Worm (Caenorhabditis elegans) whole organism, L3 larva: ENCODE data around the gene slc-36.1.

Experiments used
- R02D3.7 ChIP-seq: fragments of 150-350 bp; optimal IDR thresholded peaks from 2 replicates; lab custom pipeline; 2014; ENCODE audit warnings: missing biosample characterization, missing genetic modification characterization
- aly-2 ChIP-seq: fragments of 150-350 bp; optimal IDR thresholded peaks from 2 replicates; lab custom pipeline; 2014; ENCODE audit warnings: missing biosample characterization, missing genetic modification characterization
- ceh-16 ChIP-seq: sonication (generic microtip); optimal IDR thresholded peaks from 2 replicates; lab custom pipeline; 2017; ENCODE audit warnings: missing biosample characterization, missing genetic modification characterization
- ceh-28 ChIP-seq: fragments of 150-350 bp; optimal IDR thresholded peaks from 2 replicates; lab custom pipeline; 2014; ENCODE audit warnings: missing biosample characterization, missing genetic modification reagents, missing genetic modification characterization
- ceh-82 ChIP-seq: fragments of 150-350 bp; optimal IDR thresholded peaks from 2 replicates; lab custom pipeline; 2014; ENCODE audit warnings: missing biosample characterization, missing genetic modification characterization
- ceh-9 ChIP-seq: sonication (generic microtip); optimal IDR thresholded peaks from 2 replicates; lab custom pipeline; 2018; ENCODE audit warnings: missing biosample characterization, missing genetic modification characterization
- daf-12 ChIP-seq: fragments of 150-350 bp; optimal IDR thresholded peaks from 2 replicates; lab custom pipeline; 2014; ENCODE audit warnings: missing biosample characterization, missing genetic modification reagents, missing genetic modification characterization
- egl-27 ChIP-seq: sonication (generic microtip); optimal IDR thresholded peaks from 4 replicates; lab custom pipeline; 2017; ENCODE audit warnings: missing biosample characterization, missing genetic modification reagents, missing genetic modification characterization
- egl-5 ChIP-seq: fragments of 150-350 bp; optimal IDR thresholded peaks from 2 replicates; lab custom pipeline; 2017; ENCODE audit warnings: missing biosample characterization, missing genetic modification reagents, missing genetic modification characterization, inconsistent platforms
- elt-2 ChIP-seq: sonication (generic microtip); optimal IDR thresholded peaks from 2 replicates; lab custom pipeline; 2016; ENCODE audit warnings: missing genetic modification reagents, mild to moderate bottlenecking, missing genetic modification characterization, missing compliant biosample characterization
- elt-3 ChIP-seq, 3 experiments: fragments of 150-350 bp in 1 of 3; sonication (generic microtip) in 2 of 3; optimal IDR thresholded peaks; 2 replicates in 2 of 3; 4 replicates in 1 of 3; lab custom pipeline; 2014 to 2017; ENCODE audit warnings: missing biosample characterization in 3 of 3, missing genetic modification characterization in 3 of 3
- fkh-2 ChIP-seq: fragments of 150-350 bp; optimal IDR thresholded peaks from 2 replicates; lab custom pipeline; 2014; ENCODE audit warnings: missing biosample characterization, missing genetic modification reagents, missing genetic modification characterization
- hmg-11 ChIP-seq: sonication (generic microtip); optimal IDR thresholded peaks from 2 replicates; lab custom pipeline; 2016; ENCODE audit warnings: missing genetic modification characterization, missing compliant biosample characterization
- jun-1 ChIP-seq: fragments of 150-350 bp; optimal IDR thresholded peaks from 2 replicates; lab custom pipeline; 2014; ENCODE audit warnings: missing biosample characterization, missing genetic modification reagents, missing genetic modification characterization
- lin-15B ChIP-seq: fragments of 150-350 bp; optimal IDR thresholded peaks from 2 replicates; lab custom pipeline; 2014; ENCODE audit warnings: missing biosample characterization, missing genetic modification characterization
- mdl-1 ChIP-seq: fragments of 150-350 bp; optimal IDR thresholded peaks from 2 replicates; lab custom pipeline; 2014; ENCODE audit warnings: missing biosample characterization, missing genetic modification characterization
- mml-1 ChIP-seq: fragments of 150-350 bp; sonication (generic microtip); optimal IDR thresholded peaks from 3 replicates; lab custom pipeline; 2014; ENCODE audit warnings: missing biosample characterization, missing genetic modification characterization
- nfya-1 ChIP-seq: sonication (generic microtip); optimal IDR thresholded peaks from 2 replicates; lab custom pipeline; 2017; ENCODE audit warnings: missing genetic modification characterization, mild to moderate bottlenecking, missing compliant biosample characterization, antibody characterized with exemption, moderate library complexity; ENCODE audit not compliant: insufficient read depth
- nhr-11 ChIP-seq: fragments of 150-350 bp; optimal IDR thresholded peaks from 2 replicates; lab custom pipeline; 2014; ENCODE audit warnings: missing biosample characterization, missing genetic modification characterization
- nhr-12 ChIP-seq: fragments of 150-350 bp; optimal IDR thresholded peaks from 2 replicates; lab custom pipeline; 2014; ENCODE audit warnings: missing biosample characterization, missing genetic modification characterization
- nhr-23 ChIP-seq: fragments of 150-350 bp; optimal IDR thresholded peaks from 2 replicates; lab custom pipeline; 2014; ENCODE audit warnings: missing biosample characterization, missing genetic modification reagents, missing genetic modification characterization
- nhr-28 ChIP-seq: fragments of 150-350 bp; optimal IDR thresholded peaks from 2 replicates; lab custom pipeline; 2014; ENCODE audit warnings: missing biosample characterization, missing genetic modification characterization
- nhr-43 ChIP-seq: sonication (generic microtip); optimal IDR thresholded peaks from 2 replicates; lab custom pipeline; 2016; ENCODE audit warnings: mild to moderate bottlenecking, missing genetic modification characterization, missing compliant biosample characterization; ENCODE audit not compliant: poor library complexity, severe bottlenecking
- nhr-67 ChIP-seq: fragments of 150-350 bp; optimal IDR thresholded peaks from 2 replicates; lab custom pipeline; 2014; ENCODE audit warnings: missing biosample characterization, missing genetic modification characterization
- nhr-76 ChIP-seq: fragments of 150-350 bp; sonication (generic microtip); optimal IDR thresholded peaks from 5 replicates; lab custom pipeline; 2014; ENCODE audit warnings: missing biosample characterization, missing genetic modification characterization
- pha-4 ChIP-seq: fragments of 150-350 bp; optimal IDR thresholded peaks from 2 replicates; lab custom pipeline; 2014; ENCODE audit warnings: missing biosample characterization, missing genetic modification reagents, missing genetic modification characterization
- pqm-1 ChIP-seq: fragments of 150-350 bp; optimal IDR thresholded peaks from 2 replicates; lab custom pipeline; 2017; ENCODE audit warnings: missing biosample characterization, missing genetic modification characterization, inconsistent platforms
- sea-2 ChIP-seq: fragments of 150-350 bp; sonication (generic microtip); optimal IDR thresholded peaks from 4 replicates; lab custom pipeline; 2014; ENCODE audit warnings: missing biosample characterization, missing genetic modification reagents, missing genetic modification characterization
- snpc-4 ChIP-seq: fragments of 150-350 bp; optimal IDR thresholded peaks from 2 replicates; lab custom pipeline; 2014; ENCODE audit warnings: missing biosample characterization, missing genetic modification characterization
- tbx-2 ChIP-seq: sonication (generic microtip); optimal IDR thresholded peaks from 2 replicates; lab custom pipeline; 2016; ENCODE audit warnings: mild to moderate bottlenecking, missing genetic modification characterization, missing compliant biosample characterization
- unc-39 ChIP-seq: sonication (generic microtip); optimal IDR thresholded peaks from 4 replicates; lab custom pipeline; 2017; ENCODE audit warnings: missing biosample characterization, missing genetic modification characterization
- ztf-11 ChIP-seq: fragments of 150-350 bp; optimal IDR thresholded peaks from 2 replicates; lab custom pipeline; 2014; ENCODE audit warnings: missing biosample characterization, missing genetic modification characterization
- ztf-4 ChIP-seq: fragments of 150-350 bp; optimal IDR thresholded peaks from 2 replicates; lab custom pipeline; 2014; ENCODE audit warnings: missing biosample characterization, missing genetic modification characterization

Gene slc-36.1

ce11 chrIII:13339672-13340071, 32.4 kb downstream of the slc-36.1 start, which contains the start of gene F53A2.3:
TSS of gene F53A2.3 (minus strand) at chrIII:13339772.
- TF ChIP-seq daf-12 (no peak), snpc-4 (tag; lab: Kevin White, UChicago) (no peak), ceh-28 (tag; lab: Kevin White, UChicago) (no peak), pqm-1 (tag; lab: Kevin White, UChicago) (no peak)

- TF ChIP-seq lin-15B (tag; lab: Kevin White, UChicago) (peak; percentile 9), mml-1 (no peak), pha-4 (tag; lab: Kevin White, UChicago) (no peak), elt-3 (tag; optimal IDR thresholded peaks at IDR 0.05; lab: Kevin White, UChicago) (no peak), nhr-12 (tag; lab: Kevin White, UChicago) (no peak), jun-1 (no peak), ceh-16 (tag; lab: Kevin White, UChicago) (no peak), ceh-9 (tag; lab: Kevin White, UChicago) (no peak), sea-2 (GFP tag; lab: Kevin White, UChicago) (no peak), nfya-1 (tag; lab: Kevin White, UChicago) (peak; percentile 42), nhr-23 (tag; lab: Kevin White, UChicago) (no peak), ceh-28 (tag; lab: Kevin White, UChicago) (no peak), hmg-11 (peak; percentile 23), elt-2 (tag; lab: Kevin White, UChicago) (peak; percentile 10)
These were observed 33.4 kb downstream of the slc-36.1 start for ce11 chrIII:13340504-13341274.

- TF ChIP-seq pqm-1 (tag; lab: Kevin White, UChicago) (no peak), ceh-16 (tag; lab: Kevin White, UChicago) (no peak), egl-5 (tag; lab: Kevin White, UChicago) (no peak), ztf-11 (tag; lab: Kevin White, UChicago) (no peak), mml-1 (no peak), fkh-2 (tag; lab: Kevin White, UChicago) (no peak), egl-27 (tag; lab: Kevin White, UChicago) (no peak), ceh-82 (tag; lab: Kevin White, UChicago) (no peak), nhr-76 (tag; lab: Kevin White, UChicago) (no peak), tbx-2 (tag; lab: Kevin White, UChicago) (no peak), unc-39 (no peak), sea-2 (GFP tag; lab: Kevin White, UChicago) (no peak), pha-4 (tag; lab: Kevin White, UChicago) (no peak), nhr-23 (tag; lab: Kevin White, UChicago) (no peak), R02D3.7 (tag; lab: Kevin White, UChicago) (no peak), nhr-67 (tag; lab: Kevin White, UChicago) (no peak), ceh-28 (tag; lab: Kevin White, UChicago) (no peak)
These were observed 33.9 kb downstream of the slc-36.1 start, which contains the start of gene nud-1 for ce11 chrIII:13341275-13341626. TSS of gene nud-1 (plus strand) at chrIII:13341527.

- TF ChIP-seq aly-2 (tag; lab: Kevin White, UChicago) (no peak), mml-1 (no peak), R02D3.7 (tag; lab: Kevin White, UChicago) (no peak), hmg-11 (no peak), unc-39 (no peak), mdl-1 (tag; lab: Kevin White, UChicago) (no peak), nhr-28 (tag; lab: Kevin White, UChicago) (no peak), lin-15B (tag; lab: Kevin White, UChicago) (no peak), ceh-82 (tag; lab: Kevin White, UChicago) (no peak), nhr-43 (tag; lab: Kevin White, UChicago) (no peak), ztf-4 (tag; lab: Kevin White, UChicago) (no peak), snpc-4 (tag; lab: Kevin White, UChicago) (no peak), pqm-1 (tag; lab: Kevin White, UChicago) (no peak), ceh-16 (tag; lab: Kevin White, UChicago) (no peak), nhr-11 (tag; lab: Kevin White, UChicago) (no peak)
These were observed 34.9 kb downstream of the slc-36.1 start, which contains the start of gene dro-1 for ce11 chrIII:13342079-13342734. TSS of gene dro-1 (plus strand) at chrIII:13342684.
